Fruit fly (Drosophila melanogaster) whole organism, adult: Measurements from ENCODE around the gene EndoA.

Experiments used
- CG11617 ChIP-seq: fragments of 200-800 bp; sonication (Bioruptor generic); optimal IDR thresholded peaks from 2 replicates; lab custom pipeline; 2017; ENCODE audit warnings: mild to moderate bottlenecking, missing biosample characterization, missing genetic modification reagents, missing genetic modification characterization
- CG7101 ChIP-seq: fragments of 200-800 bp; sonication (Bioruptor generic); optimal IDR thresholded peaks from 2 replicates; lab custom pipeline; 2018; ENCODE audit warnings: missing biosample characterization, mild to moderate bottlenecking, missing genetic modification characterization, moderate library complexity
- bab1 ChIP-seq: fragments of 200-800 bp; sonication (Bioruptor generic); optimal IDR thresholded peaks from 3 replicates; lab custom pipeline; 2019; ENCODE audit warnings: missing biosample characterization, mild to moderate bottlenecking, missing genetic modification characterization, moderate library complexity

DNA sequence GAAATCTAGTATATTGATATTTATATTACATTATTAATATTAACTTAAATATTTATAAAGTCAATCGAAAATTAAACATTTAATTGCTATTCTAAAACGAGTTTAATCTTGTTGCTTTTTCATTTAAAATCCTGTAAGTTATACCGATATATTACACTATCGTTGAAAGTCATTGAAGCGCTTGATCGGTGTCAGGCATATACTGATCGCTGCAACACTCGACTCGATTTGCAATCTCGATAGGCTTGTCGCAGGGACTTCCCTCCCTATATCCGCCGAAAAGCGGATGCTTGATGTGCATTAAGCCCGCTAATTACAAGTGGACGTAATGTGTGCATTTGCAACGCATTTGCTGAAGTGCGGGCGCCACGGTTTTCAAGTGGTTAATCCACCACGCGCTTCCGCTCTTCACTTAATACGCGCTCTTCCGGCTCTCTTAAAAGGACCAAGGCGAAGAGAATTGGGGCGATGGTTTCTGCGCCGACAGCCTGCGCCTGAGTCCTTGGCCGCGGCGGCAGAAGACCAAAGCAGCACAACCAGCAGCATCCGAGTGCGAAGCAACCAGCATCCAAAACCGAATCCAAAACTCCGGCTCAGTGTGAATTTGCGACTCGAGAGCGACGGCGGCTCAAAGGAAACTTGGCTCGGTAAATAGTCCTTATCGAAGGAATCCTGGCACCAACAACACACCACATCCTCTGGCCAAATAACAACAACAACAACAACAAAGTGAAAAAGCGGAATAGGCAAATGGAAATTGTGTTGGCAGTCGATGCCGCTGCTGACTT, 22.7 kb downstream of the EndoA start, which contains the start of gene CG42613:
- no peak for TF ChIP-seq CG11617 (GFP tag; lab: Kevin White, UChicago)
- TF ChIP-seq CG7101: no peak
- no peak for TF ChIP-seq bab1 (GFP tag; lab: Kevin White, UChicago)
